Fruit fly (Drosophila melanogaster) whole organism: Measurements from ENCODE around the gene Rab6.

Experiments used
- CG8478 ChIP-seq: fragments of >200 bp; optimal IDR thresholded peaks from 2 replicates; lab custom pipeline; 2018; ENCODE audit warnings: inconsistent platforms
- Dll ChIP-seq: fragments of >200 bp; optimal IDR thresholded peaks from 2 replicates; lab custom pipeline; 2017
- EcR ChIP-seq, 2 experiments: fragments of >200 bp; optimal IDR thresholded peaks; 2 replicates each; lab custom pipeline; 2017; ENCODE audit warnings: missing biosample characterization in 2 of 2, missing genetic modification characterization in 2 of 2, missing genetic modification reagents in 2 of 2
- pan ChIP-seq: fragments of >200 bp; optimal IDR thresholded peaks from 2 replicates; lab custom pipeline; 2017
- psq ChIP-seq: fragments of >200 bp; optimal IDR thresholded peaks from 2 replicates; lab custom pipeline; 2017
- usp ChIP-seq: fragments of >200 bp; optimal IDR thresholded peaks from 2 replicates; lab custom pipeline; 2017; ENCODE audit warnings: missing biosample characterization, missing genetic modification characterization, mixed read lengths

Rab6 gene

dm6 chr2L:12108779-12109564, at the start of gene Rab6, which contains the start of gene Phae1:
Gene Rab6 (minus strand): TSS chr2L:12109116.
Gene Phae1 (plus strand): TSS chr2L:12109417.
- TF ChIP-seq pan (lab: Kevin White, UChicago) (no peak), psq (lab: Kevin White, UChicago) (no peak), CG8478 (no peak), Dll (peak; percentile 68), usp (no peak)

dm6 chr2L:12142439-12142838, 33.5 kb upstream of the Rab6 start, which contains the start of gene CG31760:
Gene CG31760 (plus strand): TSS chr2L:12142780.
- TF ChIP-seq CG8478: no peak
- no peak for TF ChIP-seq EcR (GFP tag; optimal IDR thresholded peaks at IDR 0.05; lab: Kevin White, UChicago)
- no peak for TF ChIP-seq Dll
- no peak for TF ChIP-seq usp
- TF ChIP-seq psq (lab: Kevin White, UChicago): no peak
- TF ChIP-seq pan (lab: Kevin White, UChicago): no peak

dm6 chr2L:12137708-12138107, 28.8 kb upstream of the Rab6 start, which contains the start of gene Gr33a:
Gene Gr33a (plus strand): TSS chr2L:12138008.
- TF ChIP-seq usp (no peak), EcR (GFP tag; optimal IDR thresholded peaks at IDR 0.05; lab: Kevin White, UChicago) (no peak), CG8478 (no peak), Dll (no peak), psq (lab: Kevin White, UChicago) (no peak), pan (lab: Kevin White, UChicago) (no peak)

- TF ChIP-seq pan (lab: Kevin White, UChicago) (no peak), Dll (no peak), EcR (GFP tag; optimal IDR thresholded peaks at IDR 0.05; lab: Kevin White, UChicago) (no peak), psq (lab: Kevin White, UChicago) (no peak), CG8478 (no peak), usp (no peak)
Measured at dm6 chr2L:12134125-12134378, 25.1 kb upstream of the Rab6 start.

dm6 chr2L:12133275-12134124, 24.6 kb upstream of the Rab6 start, which contains the start of gene rho-6:
Gene rho-6 (minus strand): TSS chr2L:12133411.
- TF ChIP-seq EcR (GFP tag; optimal IDR thresholded peaks at IDR 0.05; lab: Kevin White, UChicago) (no peak), usp (no peak), Dll (no peak), psq (lab: Kevin White, UChicago) (no peak), pan (lab: Kevin White, UChicago) (no peak), CG8478 (no peak)

dm6 chr2L:12120000-12120399, 11.1 kb upstream of the Rab6 start:
- TF ChIP-seq CG8478: no peak
- TF ChIP-seq psq (lab: Kevin White, UChicago): no peak
- TF ChIP-seq pan (lab: Kevin White, UChicago): no peak
- no peak for TF ChIP-seq Dll
- no peak for TF ChIP-seq EcR (GFP tag; optimal IDR thresholded peaks at IDR 0.05; lab: Kevin White, UChicago)
- no peak for TF ChIP-seq usp

dm6 chr2L:12115809-12116208, 6.9 kb upstream of the Rab6 start:
- TF ChIP-seq psq (lab: Kevin White, UChicago): no peak
- TF ChIP-seq pan (lab: Kevin White, UChicago): no peak
- TF ChIP-seq EcR (GFP tag; optimal IDR thresholded peaks at IDR 0.05; lab: Kevin White, UChicago): no peak
- TF ChIP-seq Dll: no peak
- no peak for TF ChIP-seq usp
- no peak for TF ChIP-seq CG8478

dm6 chr2L:12114159-12114558, 5.2 kb upstream of the Rab6 start, which contains the start of gene CG17211:
Gene CG17211 (plus strand): TSS chr2L:12114360.
- TF ChIP-seq psq (lab: Kevin White, UChicago): no peak
- no peak for TF ChIP-seq Dll

dm6 chr2L:12112943-12113557, 4.1 kb upstream of the Rab6 start:
- TF ChIP-seq usp (no peak), psq (lab: Kevin White, UChicago) (no peak), Dll (no peak), pan (lab: Kevin White, UChicago) (no peak), CG8478 (no peak)

dm6 chr2L:12110810-12111209, 1.9 kb upstream of the Rab6 start, which contains the start of gene Phae2:
Gene Phae2 (plus strand): TSS chr2L:12111110.
- TF ChIP-seq Dll: no peak
- no peak for TF ChIP-seq CG8478
- no peak for TF ChIP-seq pan (lab: Kevin White, UChicago)
- no peak for TF ChIP-seq EcR (GFP tag; optimal IDR thresholded peaks at IDR 0.05; lab: Kevin White, UChicago)
- no peak for TF ChIP-seq psq (lab: Kevin White, UChicago)

- TF ChIP-seq EcR (GFP tag; optimal IDR thresholded peaks at IDR 0.05; lab: Kevin White, UChicago): no peak
- no peak for TF ChIP-seq pan (lab: Kevin White, UChicago)
- TF ChIP-seq psq (lab: Kevin White, UChicago): no peak
- no peak for TF ChIP-seq Dll
- TF ChIP-seq usp: no peak
- no peak for TF ChIP-seq CG8478
Measured at dm6 chr2L:12107087-12107486, 1.8 kb downstream of the Rab6 start.
